Worm (Caenorhabditis elegans): ENCODE data around the gene nhr-274.

The nhr-274 gene

DNA sequence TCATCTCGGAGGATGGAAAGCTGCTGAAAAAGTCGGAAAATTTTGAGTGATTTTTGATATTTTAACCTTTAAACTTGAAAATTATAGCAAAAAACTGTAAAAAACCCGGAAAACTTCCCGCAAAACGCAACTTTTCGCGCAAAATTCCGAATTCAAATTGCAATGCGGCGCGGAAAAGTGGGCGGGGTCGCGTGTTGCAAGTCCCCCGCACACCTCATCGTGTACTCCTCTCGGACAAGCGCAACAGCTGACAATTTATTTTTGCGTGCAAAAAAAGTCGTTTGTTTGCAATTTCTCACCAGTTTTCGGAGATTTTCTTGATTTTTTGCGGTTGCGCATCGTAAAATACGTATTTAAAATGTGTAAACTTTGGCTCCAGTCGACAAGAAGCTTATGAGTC lies 49.3 kb downstream of the nhr-274 start, which contains the start of gene npp-8:
Gene npp-8, minus strand, starts transcription at position 23 of the 400 bp plus-strand sequence.
- peak; percentile 89 for TF ChIP-seq nhr-25 (tag; optimal IDR thresholded peaks at IDR 0.05)
- peak; percentile 78 for TF ChIP-seq nhr-129 (tag; optimal IDR thresholded peaks at IDR 0.05)
- TF ChIP-seq nhr-21 (tag; optimal IDR thresholded peaks at IDR 0.05) = peak; percentile 78
- TF ChIP-seq nhr-6 (tag; optimal IDR thresholded peaks at IDR 0.05) = peak; percentile 62
- peak; percentile 93 for TF ChIP-seq F13H6.1 (tag; optimal IDR thresholded peaks at IDR 0.05)
- TF ChIP-seq ama-1 (optimal IDR thresholded peaks at IDR 0.05) = no peak
- peak; percentile 78 for TF ChIP-seq sem-4 (tag; optimal IDR thresholded peaks at IDR 0.05)
- TF ChIP-seq sma-3 (GFP tag; optimal IDR thresholded peaks at IDR 0.05) = peak; percentile 90
- no peak for TF ChIP-seq R02D3.7 (tag; optimal IDR thresholded peaks at IDR 0.05)
- TF ChIP-seq ztf-1 (GFP tag; conservative IDR thresholded peaks at IDR 0.05) = no peak
- peak; percentile 80 to 89 for TF ChIP-seq lsy-2 (tag; optimal IDR thresholded peaks at IDR 0.05)
- TF ChIP-seq egl-27 (tag; optimal IDR thresholded peaks at IDR 0.05) = peak; percentile 23
- peak; percentile 74 for TF ChIP-seq C34F6.9 (tag; optimal IDR thresholded peaks at IDR 0.05)
- no peak for TF ChIP-seq alr-1 (tag; optimal IDR thresholded peaks at IDR 0.05)
- TF ChIP-seq zag-1 (tag; optimal IDR thresholded peaks at IDR 0.05) = peak; percentile 48
- TF ChIP-seq crh-2 (tag; optimal IDR thresholded peaks at IDR 0.05) = peak; percentile 80
- peak; percentile 81 for TF ChIP-seq ztf-4 (tag; optimal IDR thresholded peaks at IDR 0.05)
- TF ChIP-seq unc-62 (GFP tag; optimal IDR thresholded peaks at IDR 0.05) = no peak
- TF ChIP-seq gmeb-1 (tag; optimal IDR thresholded peaks at IDR 0.05) = peak; percentile 78
- peak; percentile 32 for TF ChIP-seq nhr-77 (tag; optimal IDR thresholded peaks at IDR 0.05)
- TF ChIP-seq lin-13 (GFP tag; optimal IDR thresholded peaks at IDR 0.05) = peak; percentile 94
- TF ChIP-seq ceh-82 (tag; optimal IDR thresholded peaks at IDR 0.05) = peak; percentile 44
- peak; percentile 59 for TF ChIP-seq fos-1 (tag; optimal IDR thresholded peaks at IDR 0.05)
- peak; percentile 86 for TF ChIP-seq lin-11 (tag; optimal IDR thresholded peaks at IDR 0.05)
- peak; percentile 34 for TF ChIP-seq ztf-11 (tag; optimal IDR thresholded peaks at IDR 0.05)
- TF ChIP-seq snpc-4 (tag; optimal IDR thresholded peaks at IDR 0.05) = peak; percentile 48
- TF ChIP-seq mdl-1 (tag; optimal IDR thresholded peaks at IDR 0.05) = peak in 1 of 2 experiments; percentile 55
- TF ChIP-seq Y55F3AM.14 (GFP tag; optimal IDR thresholded peaks at IDR 0.05) = peak; percentile 38
- TF ChIP-seq blmp-1 (tag; optimal IDR thresholded peaks at IDR 0.05; ENCODE audit: insufficient read depth) = peak; percentile 14
- TF ChIP-seq skn-1 (tag; optimal IDR thresholded peaks at IDR 0.05) = peak; percentile 6
- peak; percentile 89 for TF ChIP-seq mab-5 (tag; optimal IDR thresholded peaks at IDR 0.05)
- no peak for TF ChIP-seq nhr-237 (tag; optimal IDR thresholded peaks at IDR 0.05)
- TF ChIP-seq unc-55 (GFP tag; optimal IDR thresholded peaks at IDR 0.05) = peak; percentile 95
- no peak for TF ChIP-seq elt-1 (tag; optimal IDR thresholded peaks at IDR 0.05)
- TF ChIP-seq ceh-16 (tag; optimal IDR thresholded peaks at IDR 0.05) = no peak

Data from whole organism, L2 larva.